Worm (Caenorhabditis elegans) whole organism, L4 larva: Measurements from ENCODE around the gene Y116A8C.467.

ENCODE experiments used
- ZK546.5 ChIP-seq, 2 experiments: sonication (generic microtip); optimal IDR thresholded peaks; 2 replicates each; lab custom pipeline; 2017; ENCODE audit warnings: missing biosample characterization in 2 of 2, missing genetic modification characterization in 2 of 2
- unc-39 ChIP-seq: sonication (generic microtip); optimal IDR thresholded peaks from 2 replicates; lab custom pipeline; 2017; ENCODE audit warnings: missing biosample characterization, missing genetic modification characterization
- ztf-11 ChIP-seq: fragments of 150-350 bp; optimal IDR thresholded peaks from 2 replicates; lab custom pipeline; 2014; ENCODE audit warnings: missing biosample characterization, missing genetic modification characterization

DNA sequence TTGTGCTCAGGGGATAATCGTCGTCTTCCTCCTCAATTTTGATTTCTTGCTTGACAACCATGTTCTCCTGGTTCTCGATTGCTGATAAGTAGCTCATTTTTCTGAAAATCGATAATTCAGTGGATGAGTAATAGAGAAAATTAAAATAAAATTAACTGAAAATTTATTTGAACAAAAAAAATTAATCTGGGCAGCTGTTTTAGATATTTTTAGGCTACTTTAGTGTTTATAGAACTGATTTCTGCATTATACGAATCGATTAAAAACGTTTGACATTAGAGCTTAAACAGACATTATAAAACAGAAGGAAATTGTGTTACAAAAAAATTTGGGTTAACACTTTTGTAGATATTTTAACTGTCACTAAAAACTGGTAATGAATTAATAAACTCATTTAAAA lies 15.3 kb downstream of the Y116A8C.467 start, which contains the start of gene athp-3:
- no peak for TF ChIP-seq unc-39 (tag; lab: Kevin White, UChicago)
- no peak for TF ChIP-seq ztf-11 (tag; lab: Kevin White, UChicago)
- no peak for TF ChIP-seq ZK546.5 (tag; optimal IDR thresholded peaks at IDR 0.05; lab: Kevin White, UChicago)
